Fruit fly (Drosophila melanogaster): ENCODE data around the gene CG44227.

CG44227 gene

DNA sequence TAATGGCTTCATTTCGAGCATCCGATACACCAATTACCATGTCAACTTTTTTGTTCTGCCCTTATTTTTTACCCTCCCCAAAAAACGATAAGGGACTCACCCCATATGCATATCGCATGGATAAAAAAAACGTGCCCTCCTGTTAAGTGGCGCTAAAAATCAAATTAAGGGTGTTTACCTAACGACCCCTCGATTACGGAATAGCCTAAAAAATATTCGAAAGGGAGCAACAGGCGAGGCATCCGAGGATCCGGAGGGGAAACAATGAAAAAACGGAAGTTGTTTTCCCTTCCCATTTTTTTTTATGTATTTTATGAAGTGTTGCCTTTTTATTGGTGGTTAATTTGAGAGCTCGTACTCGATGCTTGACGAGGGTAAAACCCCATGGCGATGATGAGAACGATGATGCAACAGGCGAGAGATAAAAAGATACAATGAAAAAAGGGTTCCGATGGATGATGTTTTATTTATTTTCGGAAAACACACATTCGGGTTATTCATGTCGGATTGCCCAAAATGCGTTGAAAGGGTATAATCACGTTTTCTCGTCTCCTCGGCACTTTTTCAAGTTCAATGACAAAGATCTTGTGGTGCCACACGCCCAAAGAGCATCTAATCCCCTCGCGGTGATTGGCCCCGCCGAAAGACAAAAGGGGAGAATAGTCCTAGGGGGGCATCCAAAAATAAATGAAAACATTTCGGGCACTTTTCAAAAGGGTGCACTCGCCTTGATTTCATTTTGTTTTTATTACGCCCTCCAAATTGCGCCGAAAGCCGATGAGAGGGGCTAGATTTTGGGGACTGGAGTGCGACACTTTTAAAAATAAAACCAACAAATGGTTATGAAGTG is at the start of gene CG44227:
TSS of gene CG44227 (minus strand) at position 849 of the 850 bp plus-strand sequence.
- no peak for TF ChIP-seq Nf-YA (GFP tag; IDR thresholded peaks at IDR 0.05)
- no peak for TF ChIP-seq Xrp1 (GFP tag; IDR thresholded peaks at IDR 0.05)
- peak; percentile 26; the same call in 1 of the 3 replicates for TF ChIP-seq z (GFP tag; IDR thresholded peaks at IDR 0.05)
- TF ChIP-seq CG12769 (tag; optimal IDR thresholded peaks at IDR 0.05), result no peak
- TF ChIP-seq pan (optimal IDR thresholded peaks at IDR 0.05), result no peak
- TF ChIP-seq pan (GFP tag; optimal IDR thresholded peaks at IDR 0.05 in 1 of 2, IDR thresholded peaks at IDR 0.05 in 1 of 2), result no peak
- TF ChIP-seq HmgZ (tag; optimal IDR thresholded peaks at IDR 0.05), result no peak
- TF ChIP-seq h (optimal IDR thresholded peaks at IDR 0.05), result no peak
- no peak for TF ChIP-seq CG17612 (GFP tag; IDR thresholded peaks at IDR 0.05)
- no peak for TF ChIP-seq CG15073 (GFP tag; optimal IDR thresholded peaks at IDR 0.05)
- TF ChIP-seq MESR4 (GFP tag; optimal IDR thresholded peaks at IDR 0.05), result no peak
- no peak for TF ChIP-seq dysf (GFP tag; IDR thresholded peaks at IDR 0.05)
- no peak for TF ChIP-seq Asciz (GFP tag; optimal IDR thresholded peaks at IDR 0.05)
- TF ChIP-seq Stat92E (GFP tag; optimal IDR thresholded peaks at IDR 0.05), result no peak
- no peak for TF ChIP-seq Ptx1 (GFP tag; IDR thresholded peaks at IDR 0.05)
- TF ChIP-seq CG8944 (GFP tag; optimal IDR thresholded peaks at IDR 0.05), result no peak
- TF ChIP-seq cato (GFP tag; optimal IDR thresholded peaks at IDR 0.05; ENCODE audit: borderline replicate concordance), result no peak
- no peak for TF ChIP-seq onecut (GFP tag; IDR thresholded peaks at IDR 0.05)
- TF ChIP-seq CG18764 (GFP tag; optimal IDR thresholded peaks at IDR 0.05), result no peak
- TF ChIP-seq CG10321 (GFP tag; IDR thresholded peaks at IDR 0.05), result no peak
- no peak for TF ChIP-seq CG16813 (GFP tag; IDR thresholded peaks at IDR 0.05; ENCODE audit: partially characterized antibody)
- TF ChIP-seq E2f2 (GFP tag; IDR thresholded peaks at IDR 0.05), result no peak
- TF ChIP-seq peb (GFP tag; IDR thresholded peaks at IDR 0.05), result no peak
- TF ChIP-seq CG1529 (GFP tag; optimal IDR thresholded peaks at IDR 0.05), result no peak
- TF ChIP-seq vnd (GFP tag; IDR thresholded peaks at IDR 0.05; ENCODE audit: partially characterized antibody), result no peak
- TF ChIP-seq CG4424 (GFP tag; optimal IDR thresholded peaks at IDR 0.05), result no peak
- TF ChIP-seq Nf-YB (GFP tag; optimal IDR thresholded peaks at IDR 0.05), result peak; percentile 90
- TF ChIP-seq sens (GFP tag), result peak; percentile 67
- TF ChIP-seq CG42726 (GFP tag; IDR thresholded peaks at IDR 0.05; ENCODE audit: partially characterized antibody), result no peak
- peak; percentile 95 for TF ChIP-seq Kr (GFP tag; optimal IDR thresholded peaks at IDR 0.05)
- TF ChIP-seq CG6272 (GFP tag; IDR thresholded peaks at IDR 0.05), result no peak
- TF ChIP-seq Hr39 (optimal IDR thresholded peaks at IDR 0.05), result no peak
- no peak for TF ChIP-seq sima (GFP tag; optimal IDR thresholded peaks at IDR 0.05)
- no peak for TF ChIP-seq CG3847 (GFP tag; IDR thresholded peaks at IDR 0.05)
- TF ChIP-seq ase (GFP tag; IDR thresholded peaks at IDR 0.05), result no peak
- TF ChIP-seq yki (optimal IDR thresholded peaks at IDR 0.05), result no peak
- no peak for TF ChIP-seq H15 (GFP tag; IDR thresholded peaks at IDR 0.05)
- TF ChIP-seq Lhr (GFP tag; optimal IDR thresholded peaks at IDR 0.05), result no peak
- no peak for TF ChIP-seq CG7271 (tag; optimal IDR thresholded peaks at IDR 0.05)
- no peak for TF ChIP-seq shn (GFP tag; optimal IDR thresholded peaks at IDR 0.05)
- TF ChIP-seq Lpt (GFP tag; optimal IDR thresholded peaks at IDR 0.05), result no peak
- no peak for TF ChIP-seq abd-A (tag; optimal IDR thresholded peaks at IDR 0.05)
- no peak for TF ChIP-seq HLH4C (GFP tag; IDR thresholded peaks at IDR 0.05; ENCODE audit: partially characterized antibody)
- TF ChIP-seq ash1 (GFP tag; optimal IDR thresholded peaks at IDR 0.05), result no peak
- no peak for TF ChIP-seq br (optimal IDR thresholded peaks at IDR 0.05)
- no peak for TF ChIP-seq slou (GFP tag; optimal IDR thresholded peaks at IDR 0.05)
- no peak for TF ChIP-seq wor (GFP tag; IDR thresholded peaks at IDR 0.05)
- no peak for TF ChIP-seq CG12391 (tag; optimal IDR thresholded peaks at IDR 0.05)
- TF ChIP-seq scrt (GFP tag; optimal IDR thresholded peaks at IDR 0.05), result peak; percentile 80
- TF ChIP-seq Bteb2 (GFP tag; optimal IDR thresholded peaks at IDR 0.05), result no peak
- TF ChIP-seq CG18476 (GFP tag; optimal IDR thresholded peaks at IDR 0.05), result no peak
- TF ChIP-seq her (GFP tag; optimal IDR thresholded peaks at IDR 0.05), result no peak
